Worm (Caenorhabditis elegans) whole organism, late embryonic: ENCODE data around the gene F59H6.14.

ENCODE experiments used
- che-1 ChIP-seq: sonication (generic microtip); optimal IDR thresholded peaks from 2 replicates; lab custom pipeline; 2016; ENCODE audit warnings: mild to moderate bottlenecking, missing genetic modification characterization, missing compliant biosample characterization
- fkh-10 ChIP-seq: fragments of 150-350 bp; optimal IDR thresholded peaks from 2 replicates; lab custom pipeline; 2014; ENCODE audit warnings: missing biosample characterization, missing genetic modification reagents, missing genetic modification characterization
- gmeb-2 ChIP-seq: sonication (generic microtip); optimal IDR thresholded peaks from 2 replicates; lab custom pipeline; 2016; ENCODE audit warnings: missing genetic modification characterization, inconsistent platforms, missing compliant biosample characterization
- hlh-13 ChIP-seq: fragments of 200-800 bp; sonication (Bioruptor generic); optimal IDR thresholded peaks from 2 replicates; lab custom pipeline; 2018; ENCODE audit warnings: mild to moderate bottlenecking, missing genetic modification characterization, missing compliant biosample characterization
- pqm-1 ChIP-seq: sonication (generic microtip); optimal IDR thresholded peaks from 2 replicates; lab custom pipeline; 2016; ENCODE audit warnings: missing genetic modification characterization, missing compliant biosample characterization

DNA sequence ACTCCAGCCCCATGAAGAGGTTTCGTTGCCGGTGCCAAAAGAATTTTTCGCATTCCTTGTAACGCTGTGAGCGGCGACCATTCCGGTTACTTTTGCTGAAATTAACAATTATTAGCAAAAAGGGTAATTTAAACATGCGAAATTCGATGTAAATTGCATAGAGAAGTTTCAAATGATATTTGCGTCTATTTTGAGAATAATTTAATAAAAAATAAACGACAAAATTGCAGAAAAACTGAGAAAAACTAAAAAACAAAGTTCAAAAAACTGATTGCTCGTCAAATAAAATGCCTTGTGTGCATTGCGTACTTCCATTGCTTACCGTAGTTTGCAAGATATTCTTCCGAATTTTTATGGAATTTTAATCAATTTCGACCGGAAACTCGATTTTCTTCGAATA is 12.1 kb downstream of the F59H6.14 start, which contains the start of gene bath-24:
- TF ChIP-seq che-1 (tag; lab: Kevin White, UChicago) = no peak
- no peak for TF ChIP-seq hlh-13 (GFP tag; lab: Kevin White, UChicago)
- no peak for TF ChIP-seq gmeb-2 (tag; lab: Kevin White, UChicago)
- TF ChIP-seq pqm-1 (tag; lab: Kevin White, UChicago) = no peak
- TF ChIP-seq fkh-10 (GFP tag; lab: Kevin White, UChicago) = no peak
